Fruit fly (Drosophila melanogaster) whole organism, pupa: Measurements from ENCODE around the gene CG6293.

Experiments
- CG15710 ChIP-seq: fragments of 200-800 bp; sonication (Bioruptor generic); optimal IDR thresholded peaks from 2 replicates; lab custom pipeline; 2018; ENCODE audit warnings: missing biosample characterization, mild to moderate bottlenecking, missing genetic modification characterization, moderate library complexity
- CG17806 ChIP-seq: fragments of 200-800 bp; sonication (Bioruptor generic); optimal IDR thresholded peaks from 2 replicates; lab custom pipeline; 2018; ENCODE audit warnings: missing biosample characterization, mild to moderate bottlenecking, missing genetic modification characterization, moderate library complexity
- CG34367 ChIP-seq: fragments of 200-800 bp; sonication (Bioruptor generic); optimal IDR thresholded peaks from 2 replicates; lab custom pipeline; 2018; ENCODE audit warnings: missing biosample characterization, mild to moderate bottlenecking, missing genetic modification characterization
- CG4496 ChIP-seq: fragments of 200-800 bp; sonication (Bioruptor generic); IDR thresholded peaks from 3 replicates; pipeline ENCODE4 v1.3.6; 2022; ENCODE audit warnings: missing biosample characterization, missing genetic modification characterization
- CG8159 ChIP-seq: fragments of 200-800 bp; sonication (Bioruptor generic); optimal IDR thresholded peaks from 3 replicates; lab custom pipeline; 2018; ENCODE audit warnings: missing biosample characterization, mild to moderate bottlenecking, missing genetic modification characterization, moderate library complexity
- CG9948 ChIP-seq: fragments of 200-800 bp; sonication (Bioruptor generic); optimal IDR thresholded peaks from 2 replicates; lab custom pipeline; 2018; ENCODE audit warnings: missing biosample characterization, mild to moderate bottlenecking, missing genetic modification characterization, moderate library complexity
- EcR ChIP-seq: fragments of 200-800 bp; sonication (Bioruptor generic); optimal IDR thresholded peaks from 3 replicates; lab custom pipeline; 2019; ENCODE audit warnings: missing biosample characterization, missing genetic modification characterization, mild to moderate bottlenecking, moderate library complexity, missing genetic modification reagents
- Ets98B ChIP-seq: fragments of 200-800 bp; sonication (Bioruptor generic); IDR thresholded peaks from 2 replicates; pipeline ENCODE4 v1.3.6; 2022; ENCODE audit warnings: missing biosample characterization, missing genetic modification characterization
- Pif1A ChIP-seq: fragments of 200-800 bp; sonication (Bioruptor generic); optimal IDR thresholded peaks from 3 replicates; lab custom pipeline; 2016; ENCODE audit warnings: missing biosample characterization, missing genetic modification characterization
- Pif1B ChIP-seq: fragments of 200-800 bp; sonication (Bioruptor generic); optimal IDR thresholded peaks from 3 replicates; lab custom pipeline; 2016; ENCODE audit warnings: missing biosample characterization, missing genetic modification characterization
- Snoo ChIP-seq: fragments of 200-800 bp; sonication (Bioruptor generic); optimal IDR thresholded peaks from 3 replicates; lab custom pipeline; 2017; ENCODE audit warnings: missing biosample characterization, mild to moderate bottlenecking, missing genetic modification characterization, inconsistent platforms
- fd96Ca ChIP-seq: fragments of 200-800 bp; sonication (Bioruptor generic); IDR thresholded peaks from 3 replicates; pipeline ENCODE4 v1.3.6; 2022; ENCODE audit warnings: missing biosample characterization, missing genetic modification characterization
- rn ChIP-seq: fragments of 200-800 bp; sonication (Bioruptor generic); IDR thresholded peaks from 2 replicates; pipeline ENCODE4 v1.3.6; 2022; ENCODE audit warnings: missing biosample characterization, missing genetic modification characterization

DNA sequence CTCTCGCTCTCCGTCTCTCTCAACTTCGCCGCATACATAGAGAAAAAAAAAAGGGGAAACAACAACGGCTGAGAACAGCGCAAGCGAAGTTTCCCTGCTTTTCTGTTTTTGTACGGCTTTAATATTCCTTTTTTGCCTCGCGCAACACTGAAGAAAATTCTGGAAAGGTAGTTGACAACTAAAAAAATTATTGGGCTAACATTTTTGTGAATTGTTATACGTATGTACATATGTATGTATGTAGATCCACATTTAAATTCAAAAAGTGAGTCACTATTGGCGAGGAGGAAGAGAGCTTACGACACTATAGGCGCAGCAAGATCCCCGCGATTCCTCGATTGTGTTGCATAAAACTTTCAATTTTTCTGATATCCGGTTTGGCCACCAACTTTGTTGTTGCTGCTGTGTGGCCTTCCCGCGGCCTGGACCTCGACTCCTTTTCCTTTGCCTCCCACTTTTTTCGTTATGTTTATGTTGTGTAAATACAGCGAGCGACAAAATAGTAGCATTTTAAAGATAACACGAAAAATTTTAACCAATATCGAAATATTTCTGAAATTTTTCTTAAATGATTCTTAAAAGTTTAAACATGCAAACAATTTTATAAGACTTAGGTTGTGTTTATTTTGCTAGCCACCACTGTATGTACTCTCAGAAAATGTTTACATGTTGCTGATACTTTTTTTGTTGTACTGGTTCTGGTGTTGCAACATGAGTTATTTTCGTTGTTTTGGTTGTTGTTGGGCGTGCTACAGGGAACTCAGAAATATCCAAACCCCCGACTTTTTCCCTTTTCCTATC lies 45.4 kb upstream of the CG6293 start:
- TF ChIP-seq CG4496 (GFP tag; lab: Robert Waterston, UW) (no peak), fd96Ca (GFP tag; lab: Robert Waterston, UW) (peak; percentile 43; the same call in 2 of the 3 replicates), rn (GFP tag; lab: Robert Waterston, UW) (no peak), CG17806 (tag; lab: Kevin White, UChicago) (peak; percentile 90), EcR (GFP tag; lab: Kevin White, UChicago) (no peak), CG8159 (peak; percentile 92), Snoo (tag; lab: Kevin White, UChicago) (peak; percentile 75), CG9948 (tag; lab: Kevin White, UChicago) (peak; percentile 90), Ets98B (no peak), CG34367 (peak; percentile 88), Pif1B (GFP tag; lab: Kevin White, UChicago) (peak; percentile 90), Pif1A (GFP tag; lab: Kevin White, UChicago) (peak; percentile 90), CG15710 (tag; lab: Kevin White, UChicago) (peak; percentile 91)
